Fruit fly (Drosophila melanogaster) whole organism, adult: ENCODE results near the gene Sgs7.

Experiments
- CG12768 ChIP-seq: fragments of 200-800 bp; sonication (Bioruptor generic); optimal IDR thresholded peaks from 2 replicates; lab custom pipeline; 2017; ENCODE audit warnings: missing biosample characterization, missing genetic modification characterization, mild to moderate bottlenecking, moderate library complexity, missing genetic modification reagents
- CG14711 ChIP-seq: fragments of 200-800 bp; sonication (Bioruptor generic); optimal IDR thresholded peaks from 2 replicates; lab custom pipeline; 2018; ENCODE audit warnings: missing biosample characterization, mild to moderate bottlenecking, missing genetic modification characterization, moderate library complexity
- CG1620 ChIP-seq: fragments of 200-800 bp; sonication (Bioruptor generic); optimal IDR thresholded peaks from 2 replicates; lab custom pipeline; 2016; ENCODE audit warnings: missing biosample characterization, missing genetic modification characterization
- CG5204 ChIP-seq: fragments of 200-800 bp; sonication (Bioruptor generic); optimal IDR thresholded peaks from 2 replicates; lab custom pipeline; 2016; ENCODE audit warnings: missing biosample characterization, missing genetic modification characterization
- CG7101 ChIP-seq: fragments of 200-800 bp; sonication (Bioruptor generic); optimal IDR thresholded peaks from 2 replicates; lab custom pipeline; 2018; ENCODE audit warnings: missing biosample characterization, mild to moderate bottlenecking, missing genetic modification characterization, moderate library complexity
- Clk ChIP-seq: fragments of 200-800 bp; sonication (Bioruptor generic); optimal IDR thresholded peaks from 2 replicates; lab custom pipeline; 2017; ENCODE audit warnings: missing biosample characterization, missing genetic modification characterization
- Crg-1 ChIP-seq: fragments of 200-800 bp; sonication (Bioruptor generic); optimal IDR thresholded peaks from 2 replicates; lab custom pipeline; 2016; ENCODE audit warnings: missing biosample characterization, missing genetic modification characterization
- Hr96 ChIP-seq: fragments of 200-800 bp; sonication (Bioruptor generic); optimal IDR thresholded peaks from 2 replicates; lab custom pipeline; 2016; ENCODE audit warnings: missing biosample characterization, missing genetic modification characterization
- pad ChIP-seq: fragments of 200-800 bp; sonication (Bioruptor generic); optimal IDR thresholded peaks from 3 replicates; lab custom pipeline; 2017; ENCODE audit warnings: missing biosample characterization, missing genetic modification characterization, mild to moderate bottlenecking, moderate library complexity, missing genetic modification reagents
- tj ChIP-seq: fragments of 200-800 bp; sonication (Bioruptor generic); optimal IDR thresholded peaks from 3 replicates; lab custom pipeline; 2017; ENCODE audit warnings: missing biosample characterization, mild to moderate bottlenecking, missing genetic modification characterization, moderate library complexity
- toe ChIP-seq: fragments of 200-800 bp; sonication (Bioruptor generic); optimal IDR thresholded peaks from 2 replicates; lab custom pipeline; 2016; ENCODE audit warnings: missing biosample characterization, missing genetic modification characterization

DNA sequence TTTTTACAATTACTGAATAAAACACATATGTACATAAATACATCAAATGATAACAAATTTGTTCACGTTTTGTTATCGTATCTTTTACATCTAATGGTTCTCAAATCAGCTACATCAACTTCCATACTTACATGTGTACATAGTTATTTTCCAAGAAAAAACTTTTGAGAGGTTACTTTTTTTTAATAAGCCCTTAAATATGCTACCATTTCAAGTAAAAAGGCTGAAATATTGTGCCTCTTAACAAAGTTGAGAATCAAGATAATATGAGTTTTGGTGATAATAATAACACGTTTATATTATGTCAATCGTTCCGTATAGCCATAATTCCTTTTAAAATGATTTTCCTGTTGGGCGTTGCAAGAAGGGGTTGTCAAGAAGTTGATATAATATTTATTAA, 19.1 kb upstream of the Sgs7 start:
- TF ChIP-seq toe (GFP tag; lab: Kevin White, UChicago) (no peak), pad (GFP tag; lab: Kevin White, UChicago) (no peak), Clk (GFP tag; lab: Kevin White, UChicago) (no peak), CG12768 (no peak), tj (no peak), Crg-1 (GFP tag; lab: Kevin White, UChicago) (no peak), CG7101 (tag; lab: Kevin White, UChicago) (no peak), CG5204 (no peak), CG14711 (tag; lab: Kevin White, UChicago) (no peak), Hr96 (GFP tag; lab: Kevin White, UChicago) (no peak), CG1620 (GFP tag; lab: Kevin White, UChicago) (no peak)
